Worm (Caenorhabditis elegans): ENCODE data around the gene R155.5.

DNA sequence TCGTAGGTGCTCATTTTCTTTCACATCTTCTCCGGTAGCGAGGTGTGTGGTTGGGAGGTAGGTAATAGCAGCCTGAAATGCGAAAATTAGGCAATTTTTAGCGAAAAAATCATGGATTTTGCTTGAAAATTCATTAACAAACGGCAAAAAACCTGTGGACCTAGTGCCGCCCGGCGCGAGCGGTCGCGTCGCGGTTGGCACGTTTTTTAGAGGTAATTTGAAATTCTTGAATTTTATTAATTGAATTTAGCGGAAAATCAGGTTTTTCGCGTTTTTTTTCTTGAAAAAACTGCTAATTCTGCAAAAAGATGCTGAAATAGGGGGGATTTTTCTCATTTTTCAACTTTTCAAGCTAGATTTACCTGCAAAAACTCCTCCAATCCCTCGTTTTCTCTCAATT is 21.0 kb downstream of the R155.5 start:
- TF ChIP-seq aly-2 (tag; optimal IDR thresholded peaks at IDR 0.05) = no peak
- no peak for TF ChIP-seq blmp-1 (tag; optimal IDR thresholded peaks at IDR 0.05; ENCODE audit: insufficient read depth)
- TF ChIP-seq mdl-1 (tag; optimal IDR thresholded peaks at IDR 0.05) = no peak
- TF ChIP-seq sma-9 (GFP tag; optimal IDR thresholded peaks at IDR 0.05) = no peak
- TF ChIP-seq sma-9 (tag; optimal IDR thresholded peaks at IDR 0.05) = no peak
- TF ChIP-seq ztf-1 (GFP tag; conservative IDR thresholded peaks at IDR 0.05) = no peak
- no peak for TF ChIP-seq nhr-25 (tag; optimal IDR thresholded peaks at IDR 0.05)
- no peak for TF ChIP-seq lin-11 (tag; optimal IDR thresholded peaks at IDR 0.05)
- TF ChIP-seq egl-27 (tag; optimal IDR thresholded peaks at IDR 0.05) = no peak
- no peak for TF ChIP-seq nhr-11 (tag; optimal IDR thresholded peaks at IDR 0.05)
- no peak for TF ChIP-seq R02D3.7 (tag; optimal IDR thresholded peaks at IDR 0.05)
- no peak for TF ChIP-seq mab-5 (tag; optimal IDR thresholded peaks at IDR 0.05)
- no peak for TF ChIP-seq ama-1 (optimal IDR thresholded peaks at IDR 0.05)
- no peak for TF ChIP-seq nhr-77 (tag; optimal IDR thresholded peaks at IDR 0.05)
- TF ChIP-seq skn-1 (tag; optimal IDR thresholded peaks at IDR 0.05) = no peak

All from whole organism, L2 larva.